Fruit fly (Drosophila melanogaster) whole organism, embryonic: Measurements from ENCODE around the gene grsm.

Experiments
- Antp ChIP-seq: fragments of 200-800 bp; sonication (Bioruptor generic); optimal IDR thresholded peaks from 3 replicates; lab custom pipeline; 2016; ENCODE audit warnings: missing biosample characterization, missing genetic modification characterization
- CG12155 ChIP-seq: fragments of 200-800 bp; sonication (Bioruptor generic); optimal IDR thresholded peaks from 3 replicates; lab custom pipeline; 2016; ENCODE audit warnings: missing biosample characterization, missing genetic modification characterization
- CG12219 ChIP-seq: fragments of 200-800 bp; sonication (Bioruptor generic); optimal IDR thresholded peaks from 3 replicates; lab custom pipeline; 2018; ENCODE audit warnings: missing biosample characterization, mild to moderate bottlenecking, missing genetic modification characterization
- CG12659 ChIP-seq: fragments of 200-800 bp; sonication (Bioruptor generic); optimal IDR thresholded peaks from 3 replicates; lab custom pipeline; 2017; ENCODE audit warnings: mild to moderate bottlenecking, missing biosample characterization, missing genetic modification reagents, missing genetic modification characterization
- CG14710 ChIP-seq: fragments of 200-800 bp; sonication (Bioruptor generic); optimal IDR thresholded peaks from 3 replicates; lab custom pipeline; 2019; ENCODE audit warnings: missing biosample characterization, mild to moderate bottlenecking, missing genetic modification characterization, moderate library complexity
- CG15011 ChIP-seq: fragments of 200-800 bp; sonication (Bioruptor generic); optimal IDR thresholded peaks from 3 replicates; lab custom pipeline; 2018; ENCODE audit warnings: missing biosample characterization, mild to moderate bottlenecking, missing genetic modification characterization
- CG15269 ChIP-seq: fragments of 200-800 bp; sonication (Bioruptor generic); optimal IDR thresholded peaks from 2 replicates; lab custom pipeline; 2018; ENCODE audit warnings: missing biosample characterization, mild to moderate bottlenecking, missing genetic modification characterization, moderate library complexity
- CG15601 ChIP-seq: fragments of 200-800 bp; sonication (Bioruptor generic); optimal IDR thresholded peaks from 3 replicates; lab custom pipeline; 2019; ENCODE audit warnings: missing biosample characterization, mild to moderate bottlenecking, missing genetic modification characterization, moderate library complexity
- CG2116 ChIP-seq: fragments of 200-800 bp; sonication (Bioruptor generic); optimal IDR thresholded peaks from 3 replicates; lab custom pipeline; 2018; ENCODE audit warnings: missing biosample characterization, mild to moderate bottlenecking, missing genetic modification characterization
- CG30020 ChIP-seq: fragments of 200-800 bp; optimal IDR thresholded peaks from 2 replicates; lab custom pipeline; 2019; ENCODE audit warnings: missing biosample characterization, mild to moderate bottlenecking, missing genetic modification characterization, moderate library complexity
- CG34376 ChIP-seq: fragments of 200-800 bp; sonication (Bioruptor generic); optimal IDR thresholded peaks from 2 replicates; lab custom pipeline; 2018; ENCODE audit warnings: missing biosample characterization, mild to moderate bottlenecking, missing genetic modification characterization
- CG3726 ChIP-seq: fragments of 200-800 bp; sonication (Bioruptor generic); IDR thresholded peaks from 3 replicates; pipeline ENCODE4, ENCODE4 v1.3.6; 2022; ENCODE audit warnings: missing biosample characterization, missing genetic modification characterization
- CG6683 ChIP-seq: fragments of 200-800 bp; sonication (Bioruptor generic); optimal IDR thresholded peaks from 2 replicates; lab custom pipeline; 2017; ENCODE audit warnings: missing biosample characterization, mild to moderate bottlenecking, missing genetic modification characterization, missing genetic modification reagents
- CG8765 ChIP-seq: fragments of 200-800 bp; sonication (Bioruptor generic); IDR thresholded peaks from 2 replicates; pipeline ENCODE4 v1.3.6; 2022; ENCODE audit warnings: missing biosample characterization, missing genetic modification characterization
- CG8924 ChIP-seq: fragments of 200-800 bp; optimal IDR thresholded peaks from 3 replicates; lab custom pipeline; 2019; ENCODE audit warnings: missing biosample characterization, mild to moderate bottlenecking, missing genetic modification characterization, moderate library complexity
- CG8944 ChIP-seq: fragments of 200-800 bp; sonication (Bioruptor generic); optimal IDR thresholded peaks from 3 replicates; lab custom pipeline; 2016; ENCODE audit warnings: missing biosample characterization, missing genetic modification characterization
- CG9609 ChIP-seq: fragments of 200-800 bp; sonication (Bioruptor generic); optimal IDR thresholded peaks from 3 replicates; lab custom pipeline; 2016; ENCODE audit warnings: missing biosample characterization, missing genetic modification characterization
- CG9932 ChIP-seq: fragments of 200-800 bp; sonication (Bioruptor generic); IDR thresholded peaks from 2 replicates; pipeline ENCODE4 v1.3.6; 2022; ENCODE audit warnings: missing biosample characterization, missing genetic modification characterization
- Camta ChIP-seq: fragments of 200-800 bp; sonication (Bioruptor generic); optimal IDR thresholded peaks from 2 replicates; lab custom pipeline; 2016; ENCODE audit warnings: missing biosample characterization, missing genetic modification characterization
- E2f1 ChIP-seq: fragments of 200-800 bp; sonication (Bioruptor generic); IDR thresholded peaks from 2 replicates; pipeline ENCODE4 v1.3.6; 2022; ENCODE audit warnings: missing biosample characterization, missing genetic modification characterization
- H2.0 ChIP-seq: fragments of 200-800 bp; sonication (Bioruptor generic); IDR thresholded peaks from 2 replicates; pipeline ENCODE4 v1.3.6; 2022; ENCODE audit warnings: missing biosample characterization, missing genetic modification characterization
- HLH3B ChIP-seq: fragments of 200-800 bp; sonication (Bioruptor generic); IDR thresholded peaks from 2 replicates; pipeline ENCODE4 v1.3.6; 2022; ENCODE audit warnings: missing biosample characterization, missing genetic modification characterization
- HmgD ChIP-seq: fragments of 200-800 bp; sonication (Bioruptor generic); optimal IDR thresholded peaks from 3 replicates; lab custom pipeline; 2016; ENCODE audit warnings: missing biosample characterization, missing genetic modification characterization
- Jarid2 ChIP-seq: fragments of 200-800 bp; sonication (Bioruptor generic); optimal IDR thresholded peaks from 3 replicates; lab custom pipeline; 2017; ENCODE audit warnings: mild to moderate bottlenecking, missing biosample characterization, missing genetic modification reagents, missing genetic modification characterization
- Lhr ChIP-seq: fragments of 200-800 bp; sonication (Bioruptor generic); optimal IDR thresholded peaks from 3 replicates; lab custom pipeline; 2017; ENCODE audit warnings: mild to moderate bottlenecking, missing biosample characterization, missing genetic modification reagents, missing genetic modification characterization
- Mad ChIP-seq: fragments of 200-800 bp; sonication (Bioruptor generic); optimal IDR thresholded peaks from 2 replicates; lab custom pipeline; 2016; ENCODE audit warnings: missing biosample characterization, missing genetic modification characterization
- NC2α ChIP-seq: fragments of 200-800 bp; sonication (Bioruptor generic); optimal IDR thresholded peaks from 2 replicates; lab custom pipeline; 2016; ENCODE audit warnings: missing biosample characterization, missing genetic modification characterization
- Ptx1 ChIP-seq: fragments of 200-800 bp; sonication (Bioruptor generic); IDR thresholded peaks from 2 replicates; pipeline ENCODE4 v1.3.6; 2022; ENCODE audit warnings: missing biosample characterization, missing genetic modification characterization
- Sox102F ChIP-seq: fragments of 200-800 bp; sonication (Bioruptor generic); optimal IDR thresholded peaks from 2 replicates; lab custom pipeline; 2018; ENCODE audit warnings: missing biosample characterization, mild to moderate bottlenecking, missing genetic modification characterization, moderate library complexity
- Sry-δ ChIP-seq: fragments of 200-800 bp; sonication (Bioruptor generic); optimal IDR thresholded peaks from 2 replicates; lab custom pipeline; 2016; ENCODE audit warnings: missing biosample characterization, missing genetic modification characterization
- Stat92E ChIP-seq, 3 experiments: fragments of >200 bp in 2 of 3; fragments of 200-800 bp in 1 of 3; sonication (Bioruptor generic) in 1 of 3; optimal IDR thresholded peaks; 2 replicates each; lab custom pipeline; 2017 to 2019; ENCODE audit warnings: missing biosample characterization in 3 of 3, missing genetic modification characterization in 3 of 3, mild to moderate bottlenecking in 1 of 3, moderate library complexity in 1 of 3
- Tbp ChIP-seq: fragments of >200 bp; optimal IDR thresholded peaks from 2 replicates; lab custom pipeline; 2018; ENCODE audit warnings: missing biosample characterization, missing genetic modification characterization
- abd-A ChIP-seq: fragments of 200-800 bp; sonication (Bioruptor generic); optimal IDR thresholded peaks from 3 replicates; lab custom pipeline; 2019; ENCODE audit warnings: missing biosample characterization, mild to moderate bottlenecking, missing genetic modification characterization, moderate library complexity
- ac ChIP-seq: fragments of 200-800 bp; sonication (Bioruptor generic); optimal IDR thresholded peaks from 3 replicates; lab custom pipeline; 2017; ENCODE audit warnings: missing biosample characterization, mild to moderate bottlenecking, missing genetic modification characterization
- ase ChIP-seq: fragments of 200-800 bp; sonication (Bioruptor generic); IDR thresholded peaks from 3 replicates; pipeline ENCODE4 v1.3.6; 2022; ENCODE audit warnings: missing biosample characterization, missing genetic modification characterization
- ato ChIP-seq: fragments of 200-800 bp; sonication (Bioruptor generic); IDR thresholded peaks from 2 replicates; pipeline ENCODE4 v1.3.6; 2022; ENCODE audit warnings: missing biosample characterization, missing genetic modification characterization; ENCODE audit not compliant: partially characterized antibody
- bcd ChIP-seq: fragments of 200-800 bp; sonication (Bioruptor generic); optimal IDR thresholded peaks from 2 replicates; lab custom pipeline; 2017; ENCODE audit warnings: missing biosample characterization, mild to moderate bottlenecking, missing genetic modification characterization
- cas ChIP-seq: fragments of 200-800 bp; sonication (Bioruptor generic); IDR thresholded peaks from 2 replicates; pipeline ENCODE4 v1.3.6; 2022; ENCODE audit warnings: missing biosample characterization, missing genetic modification characterization
- chm ChIP-seq: fragments of 200-800 bp; sonication (Bioruptor generic); IDR thresholded peaks from 2 replicates; pipeline ENCODE4 v1.3.6; 2022; ENCODE audit warnings: missing biosample characterization, missing genetic modification characterization
- eve ChIP-seq, 2 experiments: fragments of >200 bp; optimal IDR thresholded peaks; 2 replicates each; lab custom pipeline; 2017; ENCODE audit warnings: missing biosample characterization in 2 of 2, missing genetic modification characterization in 2 of 2
- fru ChIP-seq: fragments of >200 bp; optimal IDR thresholded peaks from 2 replicates; lab custom pipeline; 2017
- ftz-f1 ChIP-seq: fragments of 200-800 bp; sonication (Bioruptor generic); optimal IDR thresholded peaks from 2 replicates; lab custom pipeline; 2016; ENCODE audit warnings: missing biosample characterization, missing genetic modification characterization
- knrl ChIP-seq: fragments of 200-800 bp; sonication (Bioruptor generic); IDR thresholded peaks from 3 replicates; pipeline ENCODE4 v1.3.6; 2022; ENCODE audit warnings: missing biosample characterization, missing genetic modification characterization; ENCODE audit not compliant: partially characterized antibody
- nmo ChIP-seq: fragments of 200-800 bp; sonication (Bioruptor generic); optimal IDR thresholded peaks from 2 replicates; lab custom pipeline; 2018; ENCODE audit warnings: missing biosample characterization, mild to moderate bottlenecking, missing genetic modification characterization, moderate library complexity
- pho ChIP-seq: fragments of 200-800 bp; sonication (Bioruptor generic); optimal IDR thresholded peaks from 2 replicates; lab custom pipeline; 2016; ENCODE audit warnings: missing biosample characterization, missing genetic modification characterization
- psq ChIP-seq: fragments of 200-800 bp; sonication (Bioruptor generic); optimal IDR thresholded peaks from 2 replicates; lab custom pipeline; 2017; ENCODE audit warnings: missing biosample characterization, missing genetic modification characterization
- rib ChIP-seq: fragments of 200-800 bp; sonication (Bioruptor generic); IDR thresholded peaks from 2 replicates; pipeline ENCODE4 v1.3.6; 2022; ENCODE audit warnings: missing biosample characterization, missing genetic modification characterization
- sna ChIP-seq: fragments of 200-800 bp; sonication (Bioruptor generic); IDR thresholded peaks from 2 replicates; pipeline ENCODE4 v1.3.6; 2022; ENCODE audit warnings: missing biosample characterization, missing genetic modification characterization; ENCODE audit not compliant: partially characterized antibody
- ssp ChIP-seq: fragments of 200-800 bp; sonication (Bioruptor generic); IDR thresholded peaks from 2 replicates; pipeline ENCODE4 v1.3.6; 2022; ENCODE audit warnings: missing biosample characterization, missing genetic modification characterization
- zen ChIP-seq: fragments of 200-800 bp; sonication (Bioruptor generic); optimal IDR thresholded peaks from 3 replicates; lab custom pipeline; 2018; ENCODE audit warnings: missing biosample characterization, mild to moderate bottlenecking, missing genetic modification characterization, moderate library complexity

The grsm gene

dm6 chr3R:12980628-12981219, 13.2 kb upstream of the grsm start, which contains the start of gene Paip2 (continued):
- TF ChIP-seq zen (tag; lab: Kevin White, UChicago), result peak; percentile 55
- TF ChIP-seq ato, result peak; percentile 93
- peak; percentile 44 for TF ChIP-seq CG34376
- TF ChIP-seq psq, result no peak
- no peak for TF ChIP-seq Ptx1 (GFP tag; lab: Robert Waterston, UW)
- TF ChIP-seq sna, result peak; percentile 99
- no peak for TF ChIP-seq CG3726 (GFP tag; lab: Robert Waterston, UW)
- TF ChIP-seq ftz-f1 (GFP tag; lab: Kevin White, UChicago), result no peak
- TF ChIP-seq fru (lab: Kevin White, UChicago), result no peak
- TF ChIP-seq Mad (GFP tag; lab: Kevin White, UChicago), result no peak
- peak; percentile 85 for TF ChIP-seq abd-A (tag; lab: Kevin White, UChicago)
- peak; percentile 70 for TF ChIP-seq CG12659 (GFP tag; lab: Kevin White, UChicago)
- TF ChIP-seq CG12219 (GFP tag; lab: Kevin White, UChicago), result no peak
- peak; percentile 71 for TF ChIP-seq nmo (GFP tag; lab: Kevin White, UChicago)
- TF ChIP-seq pho (GFP tag; lab: Kevin White, UChicago), result peak; percentile 8
- peak; percentile 65 for TF ChIP-seq HmgD
- TF ChIP-seq CG2116 (GFP tag; lab: Kevin White, UChicago), result peak; percentile 90
- peak; percentile 46; the same call in 1 of the 2 replicates for TF ChIP-seq chm
- TF ChIP-seq eve (GFP tag; optimal IDR thresholded peaks at IDR 0.05; lab: Kevin White, UChicago), result no peak
- peak; percentile 77 for TF ChIP-seq CG15601 (tag; lab: Kevin White, UChicago)
- peak; percentile 9 for TF ChIP-seq CG12155 (GFP tag; lab: Kevin White, UChicago)
- TF ChIP-seq bcd (GFP tag; lab: Kevin White, UChicago), result no peak
- no peak for TF ChIP-seq Antp (GFP tag; lab: Kevin White, UChicago)
- no peak for TF ChIP-seq ac (GFP tag; lab: Kevin White, UChicago)
- TF ChIP-seq CG9609 (GFP tag; lab: Kevin White, UChicago), result no peak
- no peak for TF ChIP-seq cas (GFP tag; lab: Robert Waterston, UW)
- no peak for TF ChIP-seq CG6683 (GFP tag; lab: Kevin White, UChicago)
- TF ChIP-seq CG8924 (tag; lab: Kevin White, UChicago), result peak; percentile 38
- no peak for TF ChIP-seq Sox102F
- no peak for TF ChIP-seq ssp (GFP tag; lab: Robert Waterston, UW)
- no peak for TF ChIP-seq HLH3B (GFP tag; lab: Robert Waterston, UW)
- peak; percentile 32 for TF ChIP-seq CG30020 (tag; lab: Kevin White, UChicago)
- no peak for TF ChIP-seq Camta (GFP tag; lab: Kevin White, UChicago)
- peak; percentile 2 for TF ChIP-seq Jarid2 (GFP tag; lab: Kevin White, UChicago)
- TF ChIP-seq rib (GFP tag; lab: Robert Waterston, UW), result no peak
- TF ChIP-seq knrl (GFP tag; lab: Robert Waterston, UW), result peak; percentile 99
- peak; percentile 80 for TF ChIP-seq CG14710 (tag; lab: Kevin White, UChicago)
- TF ChIP-seq CG9932 (GFP tag; lab: Robert Waterston, UW), result peak; percentile 42; the same call in 1 of the 2 replicates
- TF ChIP-seq H2.0 (GFP tag; lab: Robert Waterston, UW), result no peak
- TF ChIP-seq NC2α, result no peak
- peak; percentile 76 for TF ChIP-seq Lhr (GFP tag; lab: Kevin White, UChicago)
- no peak for TF ChIP-seq CG15269 (tag; lab: Kevin White, UChicago)
- peak; percentile 96 for TF ChIP-seq Sry-δ
- no peak for TF ChIP-seq Tbp (GFP tag; lab: Kevin White, UChicago)
- TF ChIP-seq Stat92E (GFP tag; optimal IDR thresholded peaks at IDR 0.05; lab: Kevin White, UChicago), result peak in 1 of 3 experiments; percentile 77
- no peak for TF ChIP-seq ase (GFP tag; lab: Robert Waterston, UW)
- no peak for TF ChIP-seq E2f1 (GFP tag; lab: Robert Waterston, UW)
- peak; percentile 1 for TF ChIP-seq CG8944 (GFP tag; lab: Kevin White, UChicago)
- no peak for TF ChIP-seq CG8765 (GFP tag; lab: Robert Waterston, UW)
- no peak for TF ChIP-seq CG15011 (GFP tag; lab: Kevin White, UChicago)
- TF ChIP-seq, all 482 proteins: peak for 139
